Worm (Caenorhabditis elegans): ENCODE measurements around the gene srz-6.
A peak's percentile ranks its signal among the peaks of the same experiment; 100 is the strongest.

Gene srz-6

DNA sequence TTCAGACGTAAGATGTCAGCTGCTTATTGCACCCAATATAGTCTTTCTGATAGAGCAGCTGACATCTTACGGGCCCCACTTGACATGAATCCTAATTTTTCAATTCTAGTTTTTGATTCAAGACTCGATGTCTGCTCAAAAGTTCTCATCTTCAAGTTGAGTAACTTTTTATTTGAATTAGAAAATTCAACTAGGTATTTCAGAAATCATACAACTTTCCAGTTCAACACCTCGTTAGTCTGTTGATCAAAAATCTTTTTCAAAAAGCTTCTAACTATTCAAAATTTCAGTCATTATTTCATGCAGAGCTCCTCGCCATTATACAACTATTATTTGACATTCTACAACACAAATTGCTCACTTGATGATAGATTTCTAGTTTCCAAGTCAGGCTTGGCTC, 19.8 kb downstream of the srz-6 start, which contains the start of gene srh-73:
TSS of gene srh-73 (plus strand) at position 301 of the 400 bp plus-strand sequence.
- TF ChIP-seq ZK546.5 (tag; optimal IDR thresholded peaks at IDR 0.05) = no peak
- TF ChIP-seq egl-27 (tag; optimal IDR thresholded peaks at IDR 0.05) = no peak
- no peak for TF ChIP-seq nhr-76 (tag; optimal IDR thresholded peaks at IDR 0.05)
- TF ChIP-seq nhr-25 (tag; optimal IDR thresholded peaks at IDR 0.05) = no peak
- TF ChIP-seq lin-15B (tag; optimal IDR thresholded peaks at IDR 0.05) = no peak
- no peak for TF ChIP-seq ceh-16 (tag; optimal IDR thresholded peaks at IDR 0.05)
- TF ChIP-seq lin-39 (tag; optimal IDR thresholded peaks at IDR 0.05) = no peak
- TF ChIP-seq nhr-77 (tag; optimal IDR thresholded peaks at IDR 0.05) = no peak
- TF ChIP-seq fkh-10 (GFP tag; optimal IDR thresholded peaks at IDR 0.05) = no peak
- TF ChIP-seq pha-4 (tag; optimal IDR thresholded peaks at IDR 0.05) = no peak
- no peak for TF ChIP-seq ceh-82 (tag; optimal IDR thresholded peaks at IDR 0.05)
- no peak for TF ChIP-seq nhr-23 (tag; optimal IDR thresholded peaks at IDR 0.05)

DNA sequence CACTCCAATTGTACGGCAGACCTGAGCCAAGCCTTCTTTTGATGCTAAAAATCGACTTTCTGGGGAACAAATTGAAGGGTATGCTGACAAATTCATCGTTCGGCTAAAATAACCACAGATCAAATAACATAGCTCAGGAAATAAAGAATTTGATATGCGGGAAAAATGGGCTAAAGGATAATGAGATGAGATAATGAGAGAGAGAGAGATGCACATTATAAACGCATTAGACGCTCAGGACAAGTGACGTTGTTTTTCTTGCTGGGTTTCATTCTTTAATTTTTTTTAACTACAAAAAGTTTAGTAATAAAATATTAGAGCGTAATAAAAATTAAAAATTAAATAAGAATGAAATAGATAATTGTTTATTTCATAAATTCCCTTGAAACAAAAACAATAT, 22.6 kb downstream of the srz-6 start, which contains the start of gene srh-69:
TSS of gene srh-69 (minus strand) at position 101 of the 400 bp plus-strand sequence.
- TF ChIP-seq ZK546.5 (tag; optimal IDR thresholded peaks at IDR 0.05) (no peak), lin-39 (tag; optimal IDR thresholded peaks at IDR 0.05) (no peak), mml-1 (tag; optimal IDR thresholded peaks at IDR 0.05) (no peak), elt-1 (tag; optimal IDR thresholded peaks at IDR 0.05) (no peak), nhr-25 (tag; optimal IDR thresholded peaks at IDR 0.05) (no peak), unc-62 (GFP tag; optimal IDR thresholded peaks at IDR 0.05) (no peak), elt-2 (tag; optimal IDR thresholded peaks at IDR 0.05) (no peak), nhr-12 (tag; optimal IDR thresholded peaks at IDR 0.05) (no peak), lsy-12 (tag; optimal IDR thresholded peaks at IDR 0.05) (no peak), sea-2 (GFP tag; optimal IDR thresholded peaks at IDR 0.05) (no peak), nhr-237 (tag; optimal IDR thresholded peaks at IDR 0.05) (no peak), fkh-10 (GFP tag; optimal IDR thresholded peaks at IDR 0.05) (no peak), fos-1 (tag; optimal IDR thresholded peaks at IDR 0.05) (no peak), pha-4 (tag; optimal IDR thresholded peaks at IDR 0.05) (no peak), pqm-1 (tag; optimal IDR thresholded peaks at IDR 0.05) (no peak), nhr-11 (tag; optimal IDR thresholded peaks at IDR 0.05) (no peak), elt-3 (tag; optimal IDR thresholded peaks at IDR 0.05) (no peak), hmg-11 (tag; optimal IDR thresholded peaks at IDR 0.05) (no peak), nhr-28 (tag; optimal IDR thresholded peaks at IDR 0.05) (no peak), ceh-16 (tag; optimal IDR thresholded peaks at IDR 0.05) (no peak)

DNA sequence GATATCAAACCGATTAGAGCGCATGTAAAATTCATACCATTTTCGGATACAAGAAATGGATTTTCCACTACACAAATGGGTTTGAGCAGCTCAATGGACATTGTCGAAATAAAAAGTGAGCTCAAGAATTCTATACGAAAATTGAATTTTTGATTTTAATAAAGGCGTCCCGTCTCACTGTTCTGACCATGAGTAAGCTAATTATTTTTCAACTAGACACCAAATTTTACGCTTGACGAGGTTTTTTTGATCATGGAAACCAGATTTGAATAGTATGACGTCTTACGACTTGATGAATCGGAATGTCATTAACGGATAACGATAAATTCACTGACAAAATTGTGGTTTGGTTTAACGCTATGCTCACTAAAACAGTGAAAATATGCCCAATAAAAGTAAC, 24.3 kb downstream of the srz-6 start, which contains the start of gene srh-61:
TSS of gene srh-61 (minus strand) at position 101 of the 400 bp plus-strand sequence.
- TF ChIP-seq nhr-237 (tag; optimal IDR thresholded peaks at IDR 0.05) (no peak), mml-1 (tag; optimal IDR thresholded peaks at IDR 0.05) (no peak), tbx-2 (tag; optimal IDR thresholded peaks at IDR 0.05) (no peak), fkh-2 (tag; optimal IDR thresholded peaks at IDR 0.05) (no peak), sea-2 (GFP tag; optimal IDR thresholded peaks at IDR 0.05) (no peak), nhr-28 (tag; optimal IDR thresholded peaks at IDR 0.05) (no peak), elt-3 (tag; optimal IDR thresholded peaks at IDR 0.05) (no peak), nhr-12 (tag; optimal IDR thresholded peaks at IDR 0.05) (no peak)

DNA sequence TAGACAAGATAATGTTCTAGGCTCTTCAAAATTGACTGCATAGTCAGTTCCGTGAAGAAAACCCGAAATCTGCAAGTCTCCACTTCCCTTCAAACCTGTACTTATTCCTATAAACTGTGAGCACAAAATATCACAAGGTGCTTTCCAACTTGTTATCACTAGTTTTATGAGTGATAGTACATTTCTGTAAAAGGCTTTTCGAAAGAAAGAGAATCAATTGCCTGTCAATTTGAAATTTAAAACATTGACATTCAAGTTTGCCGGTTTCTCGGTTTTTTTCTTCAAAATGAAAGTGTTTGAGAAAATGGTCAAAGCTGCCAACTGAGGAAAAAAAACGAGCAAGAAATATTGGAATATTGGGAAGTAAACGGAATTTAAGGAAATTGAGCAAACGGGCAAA, 26.0 kb downstream of the srz-6 start:
- peak; percentile 28 for TF ChIP-seq pqm-1 (tag; optimal IDR thresholded peaks at IDR 0.05)
- TF ChIP-seq nhr-77 (tag; optimal IDR thresholded peaks at IDR 0.05) = no peak
- no peak for TF ChIP-seq ztf-11 (tag; optimal IDR thresholded peaks at IDR 0.05)
- TF ChIP-seq unc-62 (GFP tag; optimal IDR thresholded peaks at IDR 0.05) = no peak
- TF ChIP-seq elt-2 (tag; optimal IDR thresholded peaks at IDR 0.05) = peak; percentile 12
- no peak for TF ChIP-seq ZK546.5 (tag; optimal IDR thresholded peaks at IDR 0.05)
- TF ChIP-seq lin-15B (tag; optimal IDR thresholded peaks at IDR 0.05) = no peak
- TF ChIP-seq elt-1 (tag; optimal IDR thresholded peaks at IDR 0.05) = no peak

DNA sequence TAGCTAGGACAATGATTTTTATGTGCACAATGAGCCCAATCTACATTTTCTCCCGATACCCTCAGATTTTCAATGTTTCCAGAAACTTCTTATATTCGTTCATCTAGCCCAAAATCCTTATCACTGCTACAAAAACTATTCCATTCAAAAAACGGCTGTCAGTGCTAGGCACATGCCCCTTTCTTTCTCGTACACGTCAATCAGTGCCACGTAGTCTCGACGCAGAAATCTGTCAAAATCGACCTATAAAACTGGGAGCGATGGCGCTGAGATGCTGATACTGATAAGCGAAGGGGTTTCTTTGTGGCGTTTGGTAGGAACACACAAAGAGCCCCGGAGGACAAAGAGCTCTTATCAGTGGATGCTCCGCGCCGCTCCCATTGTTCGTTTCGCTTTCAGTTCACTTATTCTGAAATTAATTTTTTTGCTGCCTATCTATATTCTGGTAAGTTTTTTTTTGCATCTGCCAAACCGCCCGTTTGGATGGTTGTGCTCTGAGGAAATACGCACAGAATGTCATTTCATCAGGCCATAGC, 26.8 kb downstream of the srz-6 start, which contains the start of gene srh-70:
TSS of gene srh-70 (minus strand) at position 51 of the 536 bp plus-strand sequence.
- TF ChIP-seq fkh-10 (GFP tag; optimal IDR thresholded peaks at IDR 0.05) (no peak), elt-2 (tag; optimal IDR thresholded peaks at IDR 0.05) (peak; percentile 99), nfya-1 (tag; optimal IDR thresholded peaks at IDR 0.05; ENCODE audit: insufficient read depth) (peak; percentile 25), lin-15B (tag; optimal IDR thresholded peaks at IDR 0.05) (no peak), pqm-1 (tag; optimal IDR thresholded peaks at IDR 0.05) (peak; percentile 89), egl-5 (tag; optimal IDR thresholded peaks at IDR 0.05) (no peak), aly-2 (tag; optimal IDR thresholded peaks at IDR 0.05) (no peak)
